Fruit fly (Drosophila melanogaster): ENCODE data around the gene crn.
A peak's percentile ranks its signal among the peaks of the same experiment; 100 is the strongest.

The crn gene

dm6 chrX:2249763-2250162 lies at the start of gene crn (continued):
- peak; percentile 68 for TF ChIP-seq CG7963 (GFP tag; IDR thresholded peaks at IDR 0.05; ENCODE audit: partially characterized antibody)
- TF ChIP-seq pzg (GFP tag; optimal IDR thresholded peaks at IDR 0.05) = peak; percentile 34
- TF ChIP-seq mld (GFP tag; IDR thresholded peaks at IDR 0.05; ENCODE audit: partially characterized antibody) = peak; percentile 55; the same call in 2 of the 3 replicates
- peak; percentile 17 for TF ChIP-seq trem (tag; optimal IDR thresholded peaks at IDR 0.05)
- no peak for TF ChIP-seq nmo (GFP tag; optimal IDR thresholded peaks at IDR 0.05)
- peak; percentile 85 for TF ChIP-seq tna (GFP tag; IDR thresholded peaks at IDR 0.05; ENCODE audit: partially characterized antibody)
- TF ChIP-seq nerfin-2 (GFP tag; IDR thresholded peaks at IDR 0.05; ENCODE audit: partially characterized antibody) = peak; percentile 82
- TF ChIP-seq chinmo (GFP tag; IDR thresholded peaks at IDR 0.05; ENCODE audit: partially characterized antibody) = 0 out of 4 replicates have a peak, but pooled peaks have one; percentile 65
- peak; percentile 52 for TF ChIP-seq BEAF-32 (GFP tag; optimal IDR thresholded peaks at IDR 0.05)
- TF ChIP-seq ato (GFP tag; IDR thresholded peaks at IDR 0.05; ENCODE audit: partially characterized antibody) = peak; percentile 74
- TF ChIP-seq CG4617 (GFP tag; optimal IDR thresholded peaks at IDR 0.05; ENCODE audit: borderline replicate concordance) = peak; percentile 44
- TF ChIP-seq hth (optimal IDR thresholded peaks at IDR 0.05) = no peak
- TF ChIP-seq amos (GFP tag; IDR thresholded peaks at IDR 0.05; ENCODE audit: partially characterized antibody) = peak; percentile 62; the same call in 1 of the 2 replicates
- TF ChIP-seq Bteb2 (GFP tag; optimal IDR thresholded peaks at IDR 0.05) = no peak
- peak; percentile 46; the same call in 1 of the 3 replicates for TF ChIP-seq knrl (GFP tag; IDR thresholded peaks at IDR 0.05; ENCODE audit: partially characterized antibody)
- peak; percentile 51; the same call in 1 of the 2 replicates for TF ChIP-seq inv (GFP tag; IDR thresholded peaks at IDR 0.05; ENCODE audit: partially characterized antibody)
- TF ChIP-seq CG3995 (GFP tag; optimal IDR thresholded peaks at IDR 0.05) = peak; percentile 10
- peak; percentile 77; the same call in 2 of the 3 replicates for TF ChIP-seq Opbp (GFP tag; IDR thresholded peaks at IDR 0.05; ENCODE audit: partially characterized antibody)
- no peak for TF ChIP-seq CG11696 (GFP tag; IDR thresholded peaks at IDR 0.05)
- TF ChIP-seq MBD-R2 (GFP tag; IDR thresholded peaks at IDR 0.05) = peak; percentile 70

- TF ChIP-seq CG32772 (GFP tag; IDR thresholded peaks at IDR 0.05) (peak; percentile 74), CG4730 (GFP tag; IDR thresholded peaks at IDR 0.05) (peak; percentile 48), Ets97D (GFP tag; optimal IDR thresholded peaks at IDR 0.05) (peak; percentile 36), CG11723 (GFP tag; optimal IDR thresholded peaks at IDR 0.05) (peak; percentile 72), gsb (GFP tag; IDR thresholded peaks at IDR 0.05) (no peak), br (optimal IDR thresholded peaks at IDR 0.05) (no peak), Dek (tag; optimal IDR thresholded peaks at IDR 0.05) (peak; percentile 43), otp (GFP tag; IDR thresholded peaks at IDR 0.05) (peak; percentile 93), sisA (GFP tag; IDR thresholded peaks at IDR 0.05) (peak; percentile 67), slp2 (GFP tag; optimal IDR thresholded peaks at IDR 0.05) (peak; percentile 59), CG16779 (GFP tag; IDR thresholded peaks at IDR 0.05) (no peak), CG2712 (tag; optimal IDR thresholded peaks at IDR 0.05) (peak; percentile 94), Sry-δ (GFP tag; optimal IDR thresholded peaks at IDR 0.05) (peak; percentile 34), E2f2 (GFP tag; IDR thresholded peaks at IDR 0.05) (peak; percentile 65), unc-4 (GFP tag; IDR thresholded peaks at IDR 0.05; ENCODE audit: partially characterized antibody) (no peak), CG30431 (GFP tag; optimal IDR thresholded peaks at IDR 0.05) (peak; percentile 82), CG9932 (GFP tag; IDR thresholded peaks at IDR 0.05) (no peak), trem (tag; optimal IDR thresholded peaks at IDR 0.05) (peak; percentile 81), CG2116 (GFP tag; optimal IDR thresholded peaks at IDR 0.05) (peak; percentile 28), Hmr (GFP tag; optimal IDR thresholded peaks at IDR 0.05) (peak; percentile 27), BEAF-32 (GFP tag; optimal IDR thresholded peaks at IDR 0.05) (no peak), CG12104 (GFP tag; optimal IDR thresholded peaks at IDR 0.05) (peak; percentile 43), ap (GFP tag; IDR thresholded peaks at IDR 0.05) (peak; percentile 77), Awh (GFP tag; IDR thresholded peaks at IDR 0.05) (peak; percentile 89), dati (GFP tag; IDR thresholded peaks at IDR 0.05) (peak; percentile 47; the same call in 1 of the 2 replicates), CG10959 (GFP tag; IDR thresholded peaks at IDR 0.05) (peak; percentile 84), esg (GFP tag; conservative IDR thresholded peaks at IDR 0.05) (peak; percentile 70), CG15073 (GFP tag; optimal IDR thresholded peaks at IDR 0.05) (peak; percentile 42), CG5953 (GFP tag; IDR thresholded peaks at IDR 0.05) (peak; percentile 77), CG13123 (GFP tag; optimal IDR thresholded peaks at IDR 0.05) (peak; percentile 60), CG33557 (GFP tag; optimal IDR thresholded peaks at IDR 0.05) (peak; percentile 78)
These were observed 49.1 kb upstream of the crn start for dm6 chrX:2298708-2299370.
